Worm (Caenorhabditis elegans): ENCODE measurements around the gene rabs-5.

ce11 chrIV:8080166-8080565 is 27.2 kb downstream of the rabs-5 start:
- TF ChIP-seq lin-13 (GFP tag; optimal IDR thresholded peaks at IDR 0.05) (no peak), ceh-82 (tag; optimal IDR thresholded peaks at IDR 0.05) (no peak), egl-27 (tag; optimal IDR thresholded peaks at IDR 0.05) (no peak), ztf-11 (tag; optimal IDR thresholded peaks at IDR 0.05) (no peak), mdl-1 (tag; optimal IDR thresholded peaks at IDR 0.05) (no peak), zag-1 (tag; optimal IDR thresholded peaks at IDR 0.05) (no peak), nhr-76 (tag; optimal IDR thresholded peaks at IDR 0.05) (no peak)

Data from whole organism, L4 larva.